Worm (Caenorhabditis elegans) whole organism, L1 larva: ENCODE measurements around the gene T16H12.2.

Source experiments
- blmp-1 ChIP-seq: fragments of 150-350 bp; optimal IDR thresholded peaks from 2 replicates; lab custom pipeline; 2014; ENCODE audit warnings: missing biosample characterization, missing genetic modification characterization
- hpl-2 ChIP-seq: fragments of 150-350 bp; optimal IDR thresholded peaks from 2 replicates; lab custom pipeline; 2014; ENCODE audit warnings: missing biosample characterization, missing genetic modification reagents, missing genetic modification characterization
- mdl-1 ChIP-seq, 2 experiments: fragments of 150-350 bp; optimal IDR thresholded peaks; 2 replicates each; lab custom pipeline; 2014 to 2017; ENCODE audit warnings: missing biosample characterization in 2 of 2, missing genetic modification characterization in 2 of 2, inconsistent platforms in 1 of 2
- nhr-19 ChIP-seq: fragments of 200-800 bp; sonication (Bioruptor generic); conservative IDR thresholded peaks from 2 replicates; pipeline ENCODE4 v1.3.6; 2022; ENCODE audit warnings: missing genetic modification characterization, missing compliant biosample characterization
- nhr-28 ChIP-seq: fragments of 150-350 bp; optimal IDR thresholded peaks from 2 replicates; lab custom pipeline; 2014; ENCODE audit warnings: missing biosample characterization, missing genetic modification characterization
- skn-1 ChIP-seq: fragments of 150-350 bp; optimal IDR thresholded peaks from 2 replicates; lab custom pipeline; 2014; ENCODE audit warnings: missing biosample characterization, missing genetic modification characterization
- snpc-4 ChIP-seq: fragments of 150-350 bp; optimal IDR thresholded peaks from 2 replicates; lab custom pipeline; 2014; ENCODE audit warnings: missing biosample characterization, missing genetic modification characterization
- sptf-1 ChIP-seq: fragments of 150-350 bp; optimal IDR thresholded peaks from 2 replicates; lab custom pipeline; 2014; ENCODE audit warnings: missing biosample characterization, missing genetic modification characterization

DNA sequence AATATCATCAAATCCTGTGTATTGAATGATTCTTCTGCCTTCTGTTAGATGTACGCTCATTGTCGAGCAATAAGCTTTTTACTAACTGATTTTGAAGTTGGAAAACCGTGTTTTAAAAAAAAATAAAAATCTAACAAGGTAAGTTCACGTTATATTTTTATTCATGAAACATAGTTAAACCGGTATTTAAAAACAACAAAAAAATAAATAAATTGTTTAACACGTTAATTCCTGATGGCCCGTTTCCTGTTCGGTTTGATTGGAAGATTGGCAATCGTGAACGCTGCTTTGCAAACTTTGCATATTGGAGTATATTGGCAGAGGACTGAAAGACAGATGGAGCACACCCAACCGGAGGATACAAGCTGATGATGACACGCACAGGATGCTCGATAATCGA, 32.7 kb downstream of the T16H12.2 start, which contains the start of gene ZK1128.3:
- no peak for TF ChIP-seq nhr-19 (GFP tag; lab: Robert Waterston, UW)
- no peak for TF ChIP-seq nhr-28
- TF ChIP-seq sptf-1 (tag; lab: Kevin White, UChicago): no peak
- no peak for TF ChIP-seq skn-1 (tag; lab: Kevin White, UChicago)
- TF ChIP-seq hpl-2 (GFP tag; lab: Kevin White, UChicago): no peak
- no peak for TF ChIP-seq mdl-1 (tag; optimal IDR thresholded peaks at IDR 0.05; lab: Kevin White, UChicago)
- no peak for TF ChIP-seq blmp-1 (tag; lab: Kevin White, UChicago)
- TF ChIP-seq snpc-4 (tag; lab: Kevin White, UChicago): no peak
